Fruit fly (Drosophila melanogaster): ENCODE measurements around the gene mthl12.

The mthl12 gene

dm6 chr3R:13353373-13353772 is at the start of gene mthl12:
TSS of gene mthl12 (plus strand) at chr3R:13353673.
- no peak for TF ChIP-seq CG17801 (GFP tag; optimal IDR thresholded peaks at IDR 0.05; ENCODE audit: partially characterized antibody)

- no peak for TF ChIP-seq CG17801 (GFP tag; optimal IDR thresholded peaks at IDR 0.05; ENCODE audit: partially characterized antibody)
Observed at dm6 chr3R:13304512-13305069, 48.9 kb upstream of the mthl12 start.

dm6 chr3R:13305318-13305899 is 48.1 kb upstream of the mthl12 start:
- no peak for TF ChIP-seq CG17801 (GFP tag; optimal IDR thresholded peaks at IDR 0.05; ENCODE audit: partially characterized antibody)

dm6 chr3R:13306595-13306994 is 46.9 kb upstream of the mthl12 start:
- TF ChIP-seq CG17801 (GFP tag; optimal IDR thresholded peaks at IDR 0.05; ENCODE audit: partially characterized antibody), result no peak

dm6 chr3R:13309133-13309711 is 44.3 kb upstream of the mthl12 start:
- TF ChIP-seq CG17801 (GFP tag; optimal IDR thresholded peaks at IDR 0.05; ENCODE audit: partially characterized antibody), result no peak

- no peak for TF ChIP-seq CG17801 (GFP tag; optimal IDR thresholded peaks at IDR 0.05; ENCODE audit: partially characterized antibody)
Observed at dm6 chr3R:13313088-13313487, 40.4 kb upstream of the mthl12 start, which contains the start of gene CG44142. TSS of gene CG44142 (minus strand) at chr3R:13313188.

dm6 chr3R:13319170-13319569 is 34.3 kb upstream of the mthl12 start, which contains the start of gene CG45080:
TSS of gene CG45080 (minus strand) at chr3R:13319270.
- TF ChIP-seq CG17801 (GFP tag; optimal IDR thresholded peaks at IDR 0.05; ENCODE audit: partially characterized antibody), result no peak

dm6 chr3R:13319873-13320272 is 33.6 kb upstream of the mthl12 start:
- TF ChIP-seq CG17801 (GFP tag; optimal IDR thresholded peaks at IDR 0.05; ENCODE audit: partially characterized antibody), result peak; percentile 9

dm6 chr3R:13333031-13333430 is 20.4 kb upstream of the mthl12 start:
- TF ChIP-seq CG17801 (GFP tag; optimal IDR thresholded peaks at IDR 0.05; ENCODE audit: partially characterized antibody), result no peak

dm6 chr3R:13334007-13334406 is 19.5 kb upstream of the mthl12 start, which contains the start of gene PK2-R2:
TSS of gene PK2-R2 (minus strand) at chr3R:13334166.
- no peak for TF ChIP-seq CG17801 (GFP tag; optimal IDR thresholded peaks at IDR 0.05; ENCODE audit: partially characterized antibody)

- no peak for TF ChIP-seq CG17801 (GFP tag; optimal IDR thresholded peaks at IDR 0.05; ENCODE audit: partially characterized antibody)
Observed at dm6 chr3R:13338030-13338429, 15.4 kb upstream of the mthl12 start, which contains the start of gene PK2-R1. TSS of gene PK2-R1 (plus strand) at chr3R:13338330.

- TF ChIP-seq CG17801 (GFP tag; optimal IDR thresholded peaks at IDR 0.05; ENCODE audit: partially characterized antibody), result no peak
Observed at dm6 chr3R:13356960-13357359, 3.5 kb downstream of the mthl12 start.

dm6 chr3R:13360108-13360507 is 6.6 kb downstream of the mthl12 start:
- no peak for TF ChIP-seq CG17801 (GFP tag; optimal IDR thresholded peaks at IDR 0.05; ENCODE audit: partially characterized antibody)

dm6 chr3R:13363347-13363994 is 10.0 kb downstream of the mthl12 start:
- TF ChIP-seq CG17801 (GFP tag; optimal IDR thresholded peaks at IDR 0.05; ENCODE audit: partially characterized antibody), result no peak

- TF ChIP-seq CG17801 (GFP tag; optimal IDR thresholded peaks at IDR 0.05; ENCODE audit: partially characterized antibody), result peak; percentile 95
Observed at dm6 chr3R:13364175-13365174, 11.0 kb downstream of the mthl12 start, which contains the start of gene Dic1. TSS of gene Dic1 (plus strand) at chr3R:13364938.

Data from ovary, adult (tissue).